Fruit fly (Drosophila melanogaster): ENCODE measurements around the gene baz.

Gene baz

DNA sequence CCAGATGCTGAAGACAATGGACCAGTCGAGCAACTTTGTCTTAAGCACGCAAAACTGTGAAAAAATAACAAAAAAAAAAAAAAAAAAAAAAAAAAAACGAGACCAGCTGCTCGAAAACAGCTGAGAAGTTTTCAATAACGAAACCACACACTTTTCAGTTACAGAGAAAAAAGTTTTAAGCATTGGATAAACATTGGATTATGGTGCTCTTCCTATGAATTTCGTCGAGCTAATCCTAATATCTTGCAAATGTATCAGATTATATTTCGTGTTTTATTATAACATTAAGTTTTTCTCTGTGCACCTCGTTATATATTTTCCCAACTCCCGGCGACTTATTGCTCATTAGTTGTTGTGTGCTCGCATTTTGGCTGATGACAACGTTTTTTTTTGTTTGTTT is 16.7 kb downstream of the baz start:
- TF ChIP-seq Sp1 (GFP tag; optimal IDR thresholded peaks at IDR 0.05), result no peak
- TF ChIP-seq foxo (GFP tag; optimal IDR thresholded peaks at IDR 0.05), result peak in 1 of 2 experiments; percentile 33
- peak; percentile 23 for TF ChIP-seq woc (GFP tag; optimal IDR thresholded peaks at IDR 0.05)
- TF ChIP-seq HLH106 (tag; optimal IDR thresholded peaks at IDR 0.05), result peak; percentile 16
- TF ChIP-seq sv (GFP tag; optimal IDR thresholded peaks at IDR 0.05), result peak; percentile 37
- peak; percentile 34 for TF ChIP-seq ey (GFP tag; optimal IDR thresholded peaks at IDR 0.05)
- TF ChIP-seq fru (GFP tag; optimal IDR thresholded peaks at IDR 0.05), result peak; percentile 24
- TF ChIP-seq h (GFP tag; optimal IDR thresholded peaks at IDR 0.05), result peak; percentile 55
- TF ChIP-seq OdsH (GFP tag; optimal IDR thresholded peaks at IDR 0.05), result peak; percentile 9
- TF ChIP-seq brk (GFP tag; optimal IDR thresholded peaks at IDR 0.05), result no peak
- no peak for TF ChIP-seq psq (GFP tag; optimal IDR thresholded peaks at IDR 0.05)
- no peak for TF ChIP-seq sage (GFP tag; optimal IDR thresholded peaks at IDR 0.05)

DNA sequence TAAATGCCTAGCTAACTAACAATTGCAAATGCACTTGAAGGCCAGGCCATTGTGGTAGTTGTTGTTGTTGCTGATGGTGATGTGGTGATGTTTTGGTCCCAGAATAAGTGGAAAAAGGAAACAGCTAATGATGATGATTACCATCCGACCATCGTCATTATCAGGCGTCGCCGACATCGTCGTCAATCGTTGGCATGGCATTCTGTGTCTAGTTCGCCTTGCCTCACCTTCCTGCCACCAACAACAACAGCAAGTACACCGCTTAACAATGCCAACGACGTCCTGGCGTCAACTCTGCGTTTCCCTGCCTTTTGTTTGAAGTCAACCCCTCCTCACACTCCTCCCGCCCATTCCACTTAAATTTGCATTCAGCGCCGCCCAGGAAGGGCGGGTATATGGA is 17.8 kb downstream of the baz start:
- TF ChIP-seq CG9705 (GFP tag; optimal IDR thresholded peaks at IDR 0.05) (no peak), Sp1 (GFP tag; optimal IDR thresholded peaks at IDR 0.05) (no peak), Hr83 (GFP tag; optimal IDR thresholded peaks at IDR 0.05; ENCODE audit: poor library complexity, severe bottlenecking) (no peak), GATAd (GFP tag; optimal IDR thresholded peaks at IDR 0.05) (no peak), Dif (GFP tag; optimal IDR thresholded peaks at IDR 0.05; ENCODE audit: partially characterized antibody) (no peak), N (GFP tag; optimal IDR thresholded peaks at IDR 0.05) (no peak), psq (GFP tag; optimal IDR thresholded peaks at IDR 0.05) (no peak), Dfd (GFP tag; optimal IDR thresholded peaks at IDR 0.05) (no peak), brk (GFP tag; optimal IDR thresholded peaks at IDR 0.05) (no peak), Hnf4 (GFP tag; optimal IDR thresholded peaks at IDR 0.05) (no peak), ey (GFP tag; optimal IDR thresholded peaks at IDR 0.05) (no peak), Abd-B (GFP tag; optimal IDR thresholded peaks at IDR 0.05) (no peak), rgr (GFP tag; optimal IDR thresholded peaks at IDR 0.05) (no peak), tai (GFP tag; optimal IDR thresholded peaks at IDR 0.05) (no peak), OdsH (GFP tag; optimal IDR thresholded peaks at IDR 0.05) (no peak), sage (GFP tag; optimal IDR thresholded peaks at IDR 0.05) (no peak)

DNA sequence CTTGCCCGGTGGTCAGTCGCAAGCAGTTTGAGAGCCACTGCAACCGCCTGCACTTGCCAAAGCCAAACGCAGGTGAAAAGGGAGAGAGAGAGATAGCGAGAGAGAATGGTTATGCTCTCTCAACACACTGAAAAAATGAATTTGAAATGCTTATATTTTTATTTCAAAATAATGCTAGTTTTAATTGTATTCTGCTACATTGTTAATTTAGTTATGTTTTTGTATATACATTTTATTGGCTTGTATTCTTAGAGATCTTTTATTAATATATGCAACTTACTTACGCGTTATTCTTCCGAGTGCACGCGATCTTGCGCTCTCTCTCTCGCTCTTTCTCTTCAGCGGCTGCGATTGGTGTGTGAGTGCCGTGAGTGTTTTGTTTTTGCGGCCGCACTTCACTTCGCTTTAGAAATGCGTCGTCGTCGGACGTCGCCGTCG is 18.7 kb downstream of the baz start:
- TF ChIP-seq CG32264 (GFP tag; optimal IDR thresholded peaks at IDR 0.05), result peak; percentile 97
- TF ChIP-seq dsf (GFP tag; optimal IDR thresholded peaks at IDR 0.05; ENCODE audit: borderline replicate concordance), result no peak
- TF ChIP-seq GATAd (GFP tag; optimal IDR thresholded peaks at IDR 0.05), result no peak
- TF ChIP-seq CrebA (GFP tag; optimal IDR thresholded peaks at IDR 0.05; ENCODE audit: borderline replicate concordance), result peak; percentile 92
- TF ChIP-seq pan (optimal IDR thresholded peaks at IDR 0.05), result no peak
- TF ChIP-seq jim (GFP tag; optimal IDR thresholded peaks at IDR 0.05), result no peak
- peak; percentile 94 for TF ChIP-seq sv (GFP tag; optimal IDR thresholded peaks at IDR 0.05)
- peak; percentile 99 for TF ChIP-seq fru (GFP tag; optimal IDR thresholded peaks at IDR 0.05)
- peak; percentile 24 for TF ChIP-seq Hnf4 (GFP tag; optimal IDR thresholded peaks at IDR 0.05)
- TF ChIP-seq CG9705 (GFP tag; optimal IDR thresholded peaks at IDR 0.05), result peak; percentile 92
- TF ChIP-seq Mio (GFP tag; optimal IDR thresholded peaks at IDR 0.05), result no peak
- no peak for TF ChIP-seq brk (GFP tag; optimal IDR thresholded peaks at IDR 0.05)
- no peak for TF ChIP-seq Dif (GFP tag; optimal IDR thresholded peaks at IDR 0.05; ENCODE audit: partially characterized antibody)
- no peak for TF ChIP-seq psq (GFP tag; optimal IDR thresholded peaks at IDR 0.05)
- TF ChIP-seq ey (GFP tag; optimal IDR thresholded peaks at IDR 0.05), result peak; percentile 82
- peak in 1 of 2 experiments; percentile 45 for TF ChIP-seq dl (GFP tag; optimal IDR thresholded peaks at IDR 0.05; ENCODE audit: insufficient read depth in 1 of 2, partially characterized antibody in 2 of 2)
- TF ChIP-seq lola (GFP tag; optimal IDR thresholded peaks at IDR 0.05), result no peak
- peak; percentile 99 for TF ChIP-seq h (GFP tag; optimal IDR thresholded peaks at IDR 0.05)
- peak; percentile 88 to 99 for TF ChIP-seq foxo (GFP tag; optimal IDR thresholded peaks at IDR 0.05)
- no peak for TF ChIP-seq N (GFP tag; optimal IDR thresholded peaks at IDR 0.05)
- TF ChIP-seq sage (GFP tag; optimal IDR thresholded peaks at IDR 0.05), result peak; percentile 97
- TF ChIP-seq dmrt93B (GFP tag; optimal IDR thresholded peaks at IDR 0.05), result peak; percentile 97
- TF ChIP-seq Vsx2 (GFP tag; optimal IDR thresholded peaks at IDR 0.05; ENCODE audit: partially characterized antibody), result no peak
- TF ChIP-seq woc (GFP tag; optimal IDR thresholded peaks at IDR 0.05), result peak; percentile 99
- TF ChIP-seq Hr78 (GFP tag; optimal IDR thresholded peaks at IDR 0.05), result no peak
- TF ChIP-seq HLH106 (tag; optimal IDR thresholded peaks at IDR 0.05), result peak; percentile 99
- no peak for TF ChIP-seq Jra (GFP tag; optimal IDR thresholded peaks at IDR 0.05)
- no peak for TF ChIP-seq Sp1 (GFP tag; optimal IDR thresholded peaks at IDR 0.05)
- no peak for TF ChIP-seq Myc (optimal IDR thresholded peaks at IDR 0.05)
- TF ChIP-seq usp (GFP tag; optimal IDR thresholded peaks at IDR 0.05), result no peak
- peak; percentile 97 for TF ChIP-seq Rel (GFP tag; optimal IDR thresholded peaks at IDR 0.05)
- TF ChIP-seq Rel (tag; optimal IDR thresholded peaks at IDR 0.05), result peak; percentile 87
- no peak for TF ChIP-seq Abd-B (GFP tag; optimal IDR thresholded peaks at IDR 0.05)
- no peak for TF ChIP-seq br (GFP tag; optimal IDR thresholded peaks at IDR 0.05)
- TF ChIP-seq tai (GFP tag; optimal IDR thresholded peaks at IDR 0.05), result no peak
- TF ChIP-seq OdsH (GFP tag; optimal IDR thresholded peaks at IDR 0.05), result no peak
- peak; percentile 94 for TF ChIP-seq Dfd (GFP tag; optimal IDR thresholded peaks at IDR 0.05)
- peak; percentile 41 for TF ChIP-seq Hr83 (GFP tag; optimal IDR thresholded peaks at IDR 0.05; ENCODE audit: poor library complexity, severe bottlenecking)
- peak; percentile 3 for TF ChIP-seq rgr (GFP tag; optimal IDR thresholded peaks at IDR 0.05)
